Worm (Caenorhabditis elegans): ENCODE data around the gene dnj-8.

dnj-8 gene

DNA sequence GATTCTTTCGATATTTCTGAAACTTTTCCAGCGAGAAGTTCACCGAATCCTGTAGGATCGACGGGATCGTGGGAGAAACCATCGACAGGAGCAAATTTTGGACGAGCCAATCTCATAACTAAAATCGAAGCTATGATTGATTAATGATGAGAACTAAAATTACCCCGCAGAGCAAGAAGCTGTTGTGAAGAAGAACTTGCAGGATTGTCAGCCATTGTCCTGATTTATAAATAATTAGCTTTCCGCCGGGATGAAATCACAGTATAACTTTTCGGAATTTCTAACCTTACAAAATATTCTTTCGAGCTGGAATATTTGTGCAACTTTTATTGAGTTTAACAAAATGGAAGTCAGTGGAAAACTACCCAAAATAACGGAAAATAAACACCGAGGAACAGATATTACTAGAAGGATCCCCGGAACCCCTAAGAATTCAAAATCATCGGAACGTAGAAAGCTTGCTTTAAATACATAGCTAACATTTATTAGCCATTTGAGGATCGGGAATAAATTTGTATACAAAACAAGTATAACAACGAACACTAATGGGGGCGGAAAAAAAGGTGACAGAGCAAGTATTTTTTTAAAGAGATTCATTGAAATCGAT, 10.5 kb downstream of the dnj-8 start, which contains the start of gene C56C10.7 (continued):
- TF ChIP-seq ceh-91 (GFP tag; IDR thresholded peaks at IDR 0.05) (no peak), rcor-1 (GFP tag; IDR thresholded peaks at IDR 0.05) (peak; percentile 68), pbrm-1 (GFP tag; IDR thresholded peaks at IDR 0.05) (peak; percentile 72; the same call in 1 of the 2 replicates), sptf-2 (GFP tag; optimal IDR thresholded peaks at IDR 0.05) (no peak)

DNA sequence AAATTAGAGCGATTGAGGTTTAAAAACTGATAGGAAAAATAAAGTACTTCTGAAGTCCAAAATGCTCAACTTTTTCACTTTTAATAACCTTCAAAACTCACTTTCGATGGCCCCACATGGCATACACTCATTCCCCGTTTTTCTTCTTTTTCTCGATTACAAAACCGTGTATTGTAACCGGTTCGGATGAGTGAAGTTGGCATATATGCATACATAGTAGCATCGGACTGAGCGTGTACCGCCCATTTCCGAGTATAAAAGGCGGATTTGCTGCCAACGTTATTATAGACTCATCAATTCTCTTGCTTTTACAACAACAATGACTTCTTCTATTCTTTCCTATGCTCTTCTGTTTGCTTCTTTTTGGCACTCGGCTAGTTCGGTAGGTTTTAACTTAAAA, 15.1 kb downstream of the dnj-8 start, which contains the start of gene C56C10.4:
Gene C56C10.4, plus strand, starts transcription at position 301 of the 400 bp plus-strand sequence.
- no peak for TF ChIP-seq ama-1 (optimal IDR thresholded peaks at IDR 0.05)
- no peak for TF ChIP-seq ama-1 (GFP tag; optimal IDR thresholded peaks at IDR 0.05)
- TF ChIP-seq sptf-2 (GFP tag; optimal IDR thresholded peaks at IDR 0.05) = no peak
- no peak for TF ChIP-seq aptf-2 (GFP tag; conservative IDR thresholded peaks at IDR 0.05)
- TF ChIP-seq nhr-90 (tag; optimal IDR thresholded peaks at IDR 0.05) = no peak
- no peak for TF ChIP-seq F57C9.4 (tag; optimal IDR thresholded peaks at IDR 0.05)
- no peak for TF ChIP-seq madf-6 (GFP tag; IDR thresholded peaks at IDR 0.05)
- TF ChIP-seq attf-6 (GFP tag; IDR thresholded peaks at IDR 0.05) = no peak
- TF ChIP-seq zim-3 (tag; optimal IDR thresholded peaks at IDR 0.05) = no peak
- TF ChIP-seq ekl-4 (GFP tag; IDR thresholded peaks at IDR 0.05) = no peak
- TF ChIP-seq ceh-79 (tag; optimal IDR thresholded peaks at IDR 0.05) = no peak
- no peak for TF ChIP-seq madf-10 (tag; optimal IDR thresholded peaks at IDR 0.05)
- TF ChIP-seq ztf-28 (GFP tag; IDR thresholded peaks at IDR 0.05) = no peak
- TF ChIP-seq Y95B8A.8 (GFP tag; IDR thresholded peaks at IDR 0.05) = no peak
- TF ChIP-seq lin-35 (GFP tag; optimal IDR thresholded peaks at IDR 0.05) = no peak
- no peak for TF ChIP-seq rec-8 (tag; optimal IDR thresholded peaks at IDR 0.05)
- no peak for TF ChIP-seq B0019.2 (GFP tag; conservative IDR thresholded peaks at IDR 0.05)
- TF ChIP-seq ztf-3 (GFP tag; optimal IDR thresholded peaks at IDR 0.05) = no peak
- TF ChIP-seq snpc-1.3 (tag; optimal IDR thresholded peaks at IDR 0.05; ENCODE audit: insufficient read depth) = no peak
- TF ChIP-seq nfya-2 (GFP tag; IDR thresholded peaks at IDR 0.05) = no peak
- TF ChIP-seq ets-4 (GFP tag; optimal IDR thresholded peaks at IDR 0.05) = no peak

DNA sequence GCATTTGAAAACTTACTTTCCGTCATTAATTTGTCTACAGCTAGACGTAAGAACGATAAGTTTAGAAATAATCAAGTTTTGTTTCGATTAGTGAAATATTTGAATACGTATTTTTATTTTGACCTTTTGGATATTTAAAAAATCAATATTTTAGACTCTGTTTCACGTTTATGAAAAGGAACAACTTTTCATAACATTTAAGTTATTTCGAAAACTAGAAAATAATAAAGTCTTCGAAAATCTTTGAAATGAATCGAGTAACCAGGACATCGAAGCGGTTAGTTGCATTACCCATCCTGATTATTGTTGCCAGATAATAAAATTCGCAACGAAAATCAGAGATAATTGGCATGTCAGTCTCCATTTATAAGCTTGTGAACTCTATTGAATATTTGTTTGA, 16.6 kb downstream of the dnj-8 start, which contains the start of gene C56C10.6:
Gene C56C10.6, minus strand, starts transcription at position 101 of the 400 bp plus-strand sequence.
- TF ChIP-seq gei-17 (GFP tag; optimal IDR thresholded peaks at IDR 0.05) (no peak), let-526 (GFP tag; IDR thresholded peaks at IDR 0.05) (no peak), K11D2.4 (GFP tag; IDR thresholded peaks at IDR 0.05) (no peak), bed-2 (GFP tag; IDR thresholded peaks at IDR 0.05) (no peak), F57A8.1 (GFP tag; optimal IDR thresholded peaks at IDR 0.05) (no peak), aptf-3 (GFP tag; IDR thresholded peaks at IDR 0.05) (no peak), Y53G8AR.9 (GFP tag; conservative IDR thresholded peaks at IDR 0.05) (no peak), unc-62 (GFP tag; optimal IDR thresholded peaks at IDR 0.05) (no peak), athp-1 (tag; optimal IDR thresholded peaks at IDR 0.05) (no peak), attf-5 (GFP tag; optimal IDR thresholded peaks at IDR 0.05) (no peak), hsf-1 (GFP tag; IDR thresholded peaks at IDR 0.05) (no peak), nhr-179 (tag; optimal IDR thresholded peaks at IDR 0.05) (no peak), T07F8.4 (tag; optimal IDR thresholded peaks at IDR 0.05) (no peak), hmg-1.2 (GFP tag; IDR thresholded peaks at IDR 0.05) (no peak), rec-8 (tag; optimal IDR thresholded peaks at IDR 0.05) (no peak), tbp1 (GFP tag; optimal IDR thresholded peaks at IDR 0.05) (no peak), sea-2 (GFP tag; IDR thresholded peaks at IDR 0.05) (no peak), attf-3 (GFP tag; conservative IDR thresholded peaks at IDR 0.05) (no peak), F55B11.4 (tag; optimal IDR thresholded peaks at IDR 0.05; ENCODE audit: borderline replicate concordance, insufficient read depth) (no peak)

All from whole organism, young adult.